Fruit fly (Drosophila melanogaster): ENCODE measurements around the gene eIF3a.

eIF3a gene

dm6 chr3R:4428585-4429464 lies 4.9 kb downstream of the eIF3a start, which contains the start of gene srl (continued):
- TF ChIP-seq chm (GFP tag; IDR thresholded peaks at IDR 0.05), result no peak
- TF ChIP-seq Ada2b (GFP tag; IDR thresholded peaks at IDR 0.05), result no peak
- no peak for TF ChIP-seq Poxn (GFP tag; IDR thresholded peaks at IDR 0.05)
- TF ChIP-seq CG12942 (GFP tag; optimal IDR thresholded peaks at IDR 0.05), result no peak
- TF ChIP-seq Oli (tag; optimal IDR thresholded peaks at IDR 0.05), result no peak
- no peak for TF ChIP-seq Camta (GFP tag; optimal IDR thresholded peaks at IDR 0.05)
- TF ChIP-seq kni (GFP tag; optimal IDR thresholded peaks at IDR 0.05), result no peak
- no peak for TF ChIP-seq maf-S (GFP tag; optimal IDR thresholded peaks at IDR 0.05)
- TF ChIP-seq CG1603 (tag; optimal IDR thresholded peaks at IDR 0.05), result peak; percentile 72
- TF ChIP-seq CG10267 (tag; optimal IDR thresholded peaks at IDR 0.05), result peak; percentile 22
- no peak for TF ChIP-seq Bteb2 (GFP tag; optimal IDR thresholded peaks at IDR 0.05)
- no peak for TF ChIP-seq Atf-2 (GFP tag; optimal IDR thresholded peaks at IDR 0.05)
- peak; percentile 35; the same call in 1 of the 3 replicates for TF ChIP-seq zfh1 (GFP tag; IDR thresholded peaks at IDR 0.05)
- TF ChIP-seq zf30C (GFP tag; optimal IDR thresholded peaks at IDR 0.05), result no peak
- TF ChIP-seq Scr (GFP tag; IDR thresholded peaks at IDR 0.05; ENCODE audit: partially characterized antibody), result peak; percentile 35; the same call in 1 of the 2 replicates
- TF ChIP-seq B-H1 (GFP tag; IDR thresholded peaks at IDR 0.05), result no peak
- TF ChIP-seq ken (GFP tag; IDR thresholded peaks at IDR 0.05), result no peak
- peak; percentile 96 for TF ChIP-seq CG9797 (GFP tag; optimal IDR thresholded peaks at IDR 0.05)
- no peak for TF ChIP-seq CG10366 (GFP tag; IDR thresholded peaks at IDR 0.05)
- TF ChIP-seq Fer1 (GFP tag; optimal IDR thresholded peaks at IDR 0.05), result peak; percentile 25
- TF ChIP-seq fd3F (GFP tag; optimal IDR thresholded peaks at IDR 0.05), result no peak
- peak; percentile 70 for TF ChIP-seq Ets97D (GFP tag; optimal IDR thresholded peaks at IDR 0.05)
- no peak for TF ChIP-seq sqz (GFP tag; optimal IDR thresholded peaks at IDR 0.05)
- TF ChIP-seq dmrt11E (tag; optimal IDR thresholded peaks at IDR 0.05), result no peak
- no peak for TF ChIP-seq br (optimal IDR thresholded peaks at IDR 0.05)
- no peak for TF ChIP-seq pho (GFP tag; optimal IDR thresholded peaks at IDR 0.05)
- TF ChIP-seq Oaz (GFP tag; IDR thresholded peaks at IDR 0.05), result no peak
- TF ChIP-seq pfk (GFP tag; optimal IDR thresholded peaks at IDR 0.05), result peak; percentile 13
- TF ChIP-seq CG11398 (GFP tag; optimal IDR thresholded peaks at IDR 0.05), result no peak
- peak; percentile 53; the same call in 2 of the 3 replicates for TF ChIP-seq CG6791 (GFP tag; IDR thresholded peaks at IDR 0.05; ENCODE audit: partially characterized antibody)
- no peak for TF ChIP-seq toy (GFP tag; IDR thresholded peaks at IDR 0.05)
- no peak for TF ChIP-seq pnt (GFP tag; optimal IDR thresholded peaks at IDR 0.05)
- TF ChIP-seq Blimp-1 (GFP tag; optimal IDR thresholded peaks at IDR 0.05), result no peak
- TF ChIP-seq CG34376 (GFP tag; optimal IDR thresholded peaks at IDR 0.05), result peak; percentile 51
- TF ChIP-seq Dek (tag; optimal IDR thresholded peaks at IDR 0.05), result no peak
- no peak for TF ChIP-seq CG13123 (GFP tag; optimal IDR thresholded peaks at IDR 0.05)
- no peak for TF ChIP-seq ssp (GFP tag; IDR thresholded peaks at IDR 0.05)
- no peak for TF ChIP-seq Dad (GFP tag; optimal IDR thresholded peaks at IDR 0.05)
- no peak for TF ChIP-seq CG8281 (tag; optimal IDR thresholded peaks at IDR 0.05)
- TF ChIP-seq gt (GFP tag; IDR thresholded peaks at IDR 0.05), result no peak
- no peak for TF ChIP-seq peb (GFP tag; IDR thresholded peaks at IDR 0.05)
- peak; percentile 86 for TF ChIP-seq CG7987 (GFP tag; optimal IDR thresholded peaks at IDR 0.05)
- TF ChIP-seq caup (GFP tag; optimal IDR thresholded peaks at IDR 0.05; ENCODE audit: severe bottlenecking), result no peak
- no peak for TF ChIP-seq CG2129 (GFP tag; IDR thresholded peaks at IDR 0.05; ENCODE audit: partially characterized antibody)
- no peak for TF ChIP-seq CG6765 (GFP tag; optimal IDR thresholded peaks at IDR 0.05)
- peak; percentile 38; the same call in 2 of the 3 replicates for TF ChIP-seq ci (GFP tag; IDR thresholded peaks at IDR 0.05)
- no peak for TF ChIP-seq CG4707 (GFP tag; optimal IDR thresholded peaks at IDR 0.05)
- no peak for TF ChIP-seq CG17802 (tag; optimal IDR thresholded peaks at IDR 0.05)
- no peak for TF ChIP-seq en (GFP tag; optimal IDR thresholded peaks at IDR 0.05)
- no peak for TF ChIP-seq seq (GFP tag; IDR thresholded peaks at IDR 0.05)

Data from whole organism, embryonic.